Fruit fly (Drosophila melanogaster) whole organism, embryonic: ENCODE results near the gene dysc.

Source experiments
- Aef1 ChIP-seq: fragments of 200-800 bp; sonication (Bioruptor generic); IDR thresholded peaks from 3 replicates; pipeline ENCODE4 v1.3.6; 2022; ENCODE audit warnings: missing biosample characterization, missing genetic modification characterization
- B-H2 ChIP-seq: fragments of 200-800 bp; sonication (Bioruptor generic); optimal IDR thresholded peaks from 2 replicates; lab custom pipeline; 2018; ENCODE audit warnings: missing biosample characterization, mild to moderate bottlenecking, missing genetic modification characterization
- CG10462 ChIP-seq: fragments of 200-800 bp; sonication (Bioruptor generic); optimal IDR thresholded peaks from 2 replicates; lab custom pipeline; 2016; ENCODE audit warnings: missing biosample characterization, missing genetic modification characterization
- CG12391 ChIP-seq: fragments of 200-800 bp; sonication (Bioruptor generic); optimal IDR thresholded peaks from 3 replicates; lab custom pipeline; 2018; ENCODE audit warnings: missing biosample characterization, mild to moderate bottlenecking, missing genetic modification characterization, moderate library complexity
- CG17359 ChIP-seq: fragments of 200-800 bp; sonication (Bioruptor generic); optimal IDR thresholded peaks from 3 replicates; lab custom pipeline; 2018; ENCODE audit warnings: missing biosample characterization, mild to moderate bottlenecking, missing genetic modification characterization, moderate library complexity
- CG1832 ChIP-seq: fragments of 200-800 bp; sonication (Bioruptor generic); optimal IDR thresholded peaks from 2 replicates; lab custom pipeline; 2017; ENCODE audit warnings: missing biosample characterization, mild to moderate bottlenecking, missing genetic modification characterization, inconsistent platforms
- CG2678 ChIP-seq: fragments of 200-800 bp; sonication (Bioruptor generic); optimal IDR thresholded peaks from 3 replicates; lab custom pipeline; 2019; ENCODE audit warnings: missing biosample characterization, mild to moderate bottlenecking, missing genetic modification characterization, moderate library complexity
- CG32767 ChIP-seq: fragments of 200-800 bp; sonication (Bioruptor generic); IDR thresholded peaks from 2 replicates; pipeline ENCODE4 v1.3.6; 2022; ENCODE audit warnings: missing biosample characterization, missing genetic modification characterization
- CG3847 ChIP-seq: fragments of 200-800 bp; sonication (Bioruptor generic); IDR thresholded peaks from 2 replicates; pipeline ENCODE4 v1.3.6; 2022; ENCODE audit warnings: missing biosample characterization, missing genetic modification characterization
- CG4707 ChIP-seq: fragments of 200-800 bp; sonication (Bioruptor generic); optimal IDR thresholded peaks from 2 replicates; lab custom pipeline; 2018; ENCODE audit warnings: missing biosample characterization, mild to moderate bottlenecking, missing genetic modification characterization, moderate library complexity
- CG6272 ChIP-seq: fragments of 200-800 bp; sonication (Bioruptor generic); IDR thresholded peaks from 2 replicates; pipeline ENCODE4 v1.3.6; 2022; ENCODE audit warnings: missing biosample characterization, missing genetic modification characterization
- CG8765 ChIP-seq: fragments of 200-800 bp; sonication (Bioruptor generic); IDR thresholded peaks from 2 replicates; pipeline ENCODE4 v1.3.6; 2022; ENCODE audit warnings: missing biosample characterization, missing genetic modification characterization
- CG8944 ChIP-seq: fragments of 200-800 bp; sonication (Bioruptor generic); optimal IDR thresholded peaks from 3 replicates; lab custom pipeline; 2016; ENCODE audit warnings: missing biosample characterization, missing genetic modification characterization
- CkIIα-i1 ChIP-seq: fragments of 200-800 bp; sonication (Bioruptor generic); IDR thresholded peaks from 2 replicates; pipeline ENCODE4 v1.3.6; 2022; ENCODE audit warnings: missing biosample characterization, missing genetic modification characterization
- Drgx ChIP-seq: fragments of 200-800 bp; sonication (Bioruptor generic); IDR thresholded peaks from 2 replicates; pipeline ENCODE4 v1.3.6; 2022; ENCODE audit warnings: missing biosample characterization, missing genetic modification characterization
- Gug ChIP-seq: fragments of 200-800 bp; sonication (Bioruptor generic); IDR thresholded peaks from 4 replicates; pipeline ENCODE4 v1.3.6; 2022; ENCODE audit warnings: missing biosample characterization, missing genetic modification characterization
- Hey ChIP-seq: fragments of 200-800 bp; sonication (Bioruptor generic); optimal IDR thresholded peaks from 3 replicates; lab custom pipeline; 2018; ENCODE audit warnings: missing biosample characterization, mild to moderate bottlenecking, missing genetic modification characterization
- Hmr ChIP-seq: fragments of 200-800 bp; sonication (Bioruptor generic); optimal IDR thresholded peaks from 3 replicates; lab custom pipeline; 2017; ENCODE audit warnings: mild to moderate bottlenecking, missing biosample characterization, missing genetic modification reagents, missing genetic modification characterization
- Hr78 ChIP-seq, 2 experiments: fragments of 200-800 bp in 1 of 2; fragments of >200 bp in 1 of 2; sonication (Bioruptor generic) in 1 of 2; optimal IDR thresholded peaks; 2 replicates each; lab custom pipeline; 2017 to 2019; ENCODE audit warnings: missing biosample characterization in 2 of 2, missing genetic modification characterization in 2 of 2, mild to moderate bottlenecking in 1 of 2, moderate library complexity in 1 of 2
- Lpt ChIP-seq: fragments of >200 bp; optimal IDR thresholded peaks from 2 replicates; lab custom pipeline; 2018; ENCODE audit warnings: missing biosample characterization, missing genetic modification characterization
- NC2β ChIP-seq: fragments of 200-800 bp; sonication (Bioruptor generic); optimal IDR thresholded peaks from 2 replicates; lab custom pipeline; 2016; ENCODE audit warnings: missing biosample characterization, missing genetic modification characterization
- Nf-YA ChIP-seq: fragments of 200-800 bp; sonication (Bioruptor generic); IDR thresholded peaks from 2 replicates; pipeline ENCODE4 v1.3.6; 2022; ENCODE audit warnings: missing biosample characterization, missing genetic modification characterization
- Oaz ChIP-seq: fragments of 200-800 bp; sonication (Bioruptor generic); IDR thresholded peaks from 2 replicates; pipeline ENCODE4 v1.3.6; 2022; ENCODE audit warnings: missing biosample characterization, missing genetic modification characterization
- Poxn ChIP-seq: fragments of 200-800 bp; sonication (Bioruptor generic); IDR thresholded peaks from 2 replicates; pipeline ENCODE4 v1.3.6; 2022; ENCODE audit warnings: missing biosample characterization, missing genetic modification characterization
- Six4 ChIP-seq: fragments of 200-800 bp; sonication (Bioruptor generic); optimal IDR thresholded peaks from 2 replicates; lab custom pipeline; 2016; ENCODE audit warnings: missing biosample characterization, missing genetic modification characterization
- Sry-β ChIP-seq: fragments of 200-800 bp; sonication (Bioruptor generic); optimal IDR thresholded peaks from 2 replicates; lab custom pipeline; 2018; ENCODE audit warnings: missing biosample characterization, mild to moderate bottlenecking, missing genetic modification characterization, moderate library complexity
- bbx ChIP-seq: fragments of 200-800 bp; sonication (Bioruptor generic); IDR thresholded peaks from 2 replicates; pipeline ENCODE4 v1.3.6; 2022; ENCODE audit warnings: missing biosample characterization, missing genetic modification characterization; ENCODE audit not compliant: partially characterized antibody
- cg ChIP-seq: fragments of 200-800 bp; sonication (Bioruptor generic); optimal IDR thresholded peaks from 3 replicates; lab custom pipeline; 2019; ENCODE audit warnings: missing biosample characterization, mild to moderate bottlenecking, missing genetic modification characterization, moderate library complexity
- chif ChIP-seq, 2 experiments: fragments of 200-800 bp; sonication (Bioruptor generic); optimal IDR thresholded peaks; 3 replicates each; lab custom pipeline; 2016; ENCODE audit warnings: missing biosample characterization in 2 of 2, missing genetic modification characterization in 2 of 2
- danr ChIP-seq: fragments of 200-800 bp; sonication (Bioruptor generic); IDR thresholded peaks from 2 replicates; pipeline ENCODE4 v1.3.6; 2022; ENCODE audit warnings: missing biosample characterization, missing genetic modification characterization
- dati ChIP-seq: fragments of 200-800 bp; sonication (Bioruptor generic); IDR thresholded peaks from 2 replicates; pipeline ENCODE4 v1.3.6; 2022; ENCODE audit warnings: missing biosample characterization, missing genetic modification characterization
- ewg ChIP-seq: fragments of 200-800 bp; sonication (Bioruptor generic); optimal IDR thresholded peaks from 3 replicates; lab custom pipeline; 2017; ENCODE audit warnings: mild to moderate bottlenecking, missing biosample characterization, missing genetic modification reagents, missing genetic modification characterization
- eyg ChIP-seq: fragments of 200-800 bp; sonication (Bioruptor generic); optimal IDR thresholded peaks from 3 replicates; lab custom pipeline; 2016; ENCODE audit warnings: missing biosample characterization, missing genetic modification characterization
- gce ChIP-seq: fragments of 200-800 bp; sonication (Bioruptor generic); IDR thresholded peaks from 3 replicates; pipeline ENCODE4 v1.3.6; 2022; ENCODE audit warnings: missing biosample characterization, missing genetic modification characterization
- gcm2 ChIP-seq: fragments of 200-800 bp; sonication (Bioruptor generic); optimal IDR thresholded peaks from 2 replicates; lab custom pipeline; 2016; ENCODE audit warnings: missing biosample characterization, missing genetic modification characterization
- grn ChIP-seq: fragments of 200-800 bp; sonication (Bioruptor generic); optimal IDR thresholded peaks from 3 replicates; lab custom pipeline; 2017; ENCODE audit warnings: missing biosample characterization, missing genetic modification characterization
- gt ChIP-seq: fragments of 200-800 bp; sonication (Bioruptor generic); IDR thresholded peaks from 2 replicates; pipeline ENCODE4 v1.3.6; 2022; ENCODE audit warnings: missing biosample characterization, missing genetic modification characterization
- kay ChIP-seq: fragments of 200-800 bp; sonication (Bioruptor generic); optimal IDR thresholded peaks from 2 replicates; lab custom pipeline; 2016; ENCODE audit warnings: missing biosample characterization, missing genetic modification characterization
- kni ChIP-seq: fragments of 200-800 bp; sonication (Bioruptor generic); optimal IDR thresholded peaks from 3 replicates; lab custom pipeline; 2017; ENCODE audit warnings: mild to moderate bottlenecking, missing biosample characterization, missing genetic modification reagents, missing genetic modification characterization
- knrl ChIP-seq: fragments of 200-800 bp; sonication (Bioruptor generic); IDR thresholded peaks from 3 replicates; pipeline ENCODE4 v1.3.6; 2022; ENCODE audit warnings: missing biosample characterization, missing genetic modification characterization; ENCODE audit not compliant: partially characterized antibody
- onecut ChIP-seq: fragments of 200-800 bp; sonication (Bioruptor generic); IDR thresholded peaks from 2 replicates; pipeline ENCODE4 v1.3.6; 2022; ENCODE audit warnings: missing biosample characterization, missing genetic modification characterization
- p53 ChIP-seq: fragments of 200-800 bp; sonication (Bioruptor generic); optimal IDR thresholded peaks from 2 replicates; lab custom pipeline; 2016; ENCODE audit warnings: missing biosample characterization, missing genetic modification characterization
- pnt ChIP-seq: fragments of 200-800 bp; sonication (Bioruptor generic); optimal IDR thresholded peaks from 3 replicates; lab custom pipeline; 2016; ENCODE audit warnings: missing biosample characterization, missing genetic modification characterization
- pzg ChIP-seq: fragments of 200-800 bp; sonication (Bioruptor generic); optimal IDR thresholded peaks from 3 replicates; lab custom pipeline; 2018; ENCODE audit warnings: missing biosample characterization, mild to moderate bottlenecking, missing genetic modification characterization, moderate library complexity
- rib ChIP-seq: fragments of 200-800 bp; sonication (Bioruptor generic); IDR thresholded peaks from 2 replicates; pipeline ENCODE4 v1.3.6; 2022; ENCODE audit warnings: missing biosample characterization, missing genetic modification characterization
- row ChIP-seq: fragments of 200-800 bp; sonication (Bioruptor generic); IDR thresholded peaks from 3 replicates; pipeline ENCODE4 v1.3.6; 2022; ENCODE audit warnings: missing biosample characterization, missing genetic modification characterization
- seq ChIP-seq: fragments of 200-800 bp; sonication (Bioruptor generic); IDR thresholded peaks from 2 replicates; pipeline ENCODE4 v1.3.6; 2022; ENCODE audit warnings: missing biosample characterization, missing genetic modification characterization
- toy ChIP-seq: fragments of 200-800 bp; sonication (Bioruptor generic); IDR thresholded peaks from 2 replicates; pipeline ENCODE4 v1.3.6; 2022; ENCODE audit warnings: missing biosample characterization, missing genetic modification characterization
- wek ChIP-seq: fragments of 200-800 bp; sonication (Bioruptor generic); optimal IDR thresholded peaks from 3 replicates; lab custom pipeline; 2018; ENCODE audit warnings: missing biosample characterization, mild to moderate bottlenecking, missing genetic modification characterization, moderate library complexity

The dysc gene

dm6 chr3L:13938470-13939150 lies 35.6 kb upstream of the dysc start (continued):
- TF ChIP-seq danr (GFP tag; lab: Robert Waterston, UW) (peak; percentile 88), ewg (peak; percentile 77), wek (GFP tag; lab: Kevin White, UChicago) (no peak), dati (peak; percentile 19; the same call in 1 of the 2 replicates), CG8944 (GFP tag; lab: Kevin White, UChicago) (peak; percentile 76), Six4 (GFP tag; lab: Kevin White, UChicago) (peak; percentile 81), Hr78 (GFP tag; optimal IDR thresholded peaks at IDR 0.05; lab: Kevin White, UChicago) (peak in 1 of 2 experiments; percentile 80), CG3847 (GFP tag; lab: Robert Waterston, UW) (peak; percentile 69; the same call in 1 of the 2 replicates), Aef1 (GFP tag; lab: Robert Waterston, UW) (peak; percentile 43; the same call in 2 of the 3 replicates), Nf-YA (GFP tag; lab: Robert Waterston, UW) (peak; percentile 21; the same call in 1 of the 2 replicates), knrl (GFP tag; lab: Robert Waterston, UW) (no peak), Poxn (GFP tag; lab: Robert Waterston, UW) (no peak), CG12391 (peak; percentile 92), rib (no peak), CG10462 (GFP tag; lab: Kevin White, UChicago) (peak; percentile 83), Sry-β (GFP tag; lab: Kevin White, UChicago) (peak; percentile 12), eyg (GFP tag; lab: Kevin White, UChicago) (peak; percentile 91), Gug (GFP tag; lab: Robert Waterston, UW) (peak; percentile 67; the same call in 3 of the 4 replicates), CkIIα-i1 (no peak), NC2β (GFP tag; lab: Kevin White, UChicago) (peak; percentile 82), CG2678 (tag; lab: Kevin White, UChicago) (peak; percentile 97), Hmr (GFP tag; lab: Kevin White, UChicago) (peak; percentile 88), row (GFP tag; lab: Robert Waterston, UW) (peak; percentile 85), CG17359 (peak; percentile 78), toy (GFP tag; lab: Robert Waterston, UW) (peak; percentile 19; the same call in 1 of the 2 replicates), gt (GFP tag; lab: Robert Waterston, UW) (no peak), gcm2 (GFP tag; lab: Kevin White, UChicago) (peak; percentile 68), CG6272 (GFP tag; lab: Robert Waterston, UW) (peak; percentile 61), pnt (GFP tag; lab: Kevin White, UChicago) (peak; percentile 80), kni (GFP tag; lab: Kevin White, UChicago) (peak; percentile 77), CG4707 (GFP tag; lab: Kevin White, UChicago) (peak; percentile 29), onecut (GFP tag; lab: Robert Waterston, UW) (peak; percentile 39), Oaz (GFP tag; lab: Robert Waterston, UW) (no peak), Hey (tag; lab: Kevin White, UChicago) (peak; percentile 36), Drgx (GFP tag; lab: Robert Waterston, UW) (peak; percentile 81; the same call in 1 of the 2 replicates), CG32767 (GFP tag; lab: Robert Waterston, UW) (peak; percentile 66), CG1832 (GFP tag; lab: Kevin White, UChicago) (no peak), cg (GFP tag; lab: Kevin White, UChicago) (no peak), seq (peak; percentile 66), chif (GFP tag; optimal IDR thresholded peaks at IDR 0.05; lab: Kevin White, UChicago) (peak; percentile 89 to 90), B-H2 (peak; percentile 41), Lpt (GFP tag; lab: Kevin White, UChicago) (no peak), CG8765 (GFP tag; lab: Robert Waterston, UW) (0 out of 2 replicates have a peak, but pooled peaks have one; percentile 50), grn (GFP tag; lab: Kevin White, UChicago) (peak; percentile 83), bbx (GFP tag; lab: Robert Waterston, UW) (no peak; the same call in 1 of the 2 replicates), pzg (GFP tag; lab: Kevin White, UChicago) (no peak), p53 (GFP tag; lab: Kevin White, UChicago) (peak; percentile 64), kay (GFP tag; lab: Kevin White, UChicago) (peak; percentile 68), gce (GFP tag; lab: Robert Waterston, UW) (peak; percentile 58; the same call in 1 of the 3 replicates)
